Fruit fly (Drosophila melanogaster): ENCODE data around the gene MED6.
A peak's percentile ranks its signal among the peaks of the same experiment; 100 is the strongest.

MED6 gene

DNA sequence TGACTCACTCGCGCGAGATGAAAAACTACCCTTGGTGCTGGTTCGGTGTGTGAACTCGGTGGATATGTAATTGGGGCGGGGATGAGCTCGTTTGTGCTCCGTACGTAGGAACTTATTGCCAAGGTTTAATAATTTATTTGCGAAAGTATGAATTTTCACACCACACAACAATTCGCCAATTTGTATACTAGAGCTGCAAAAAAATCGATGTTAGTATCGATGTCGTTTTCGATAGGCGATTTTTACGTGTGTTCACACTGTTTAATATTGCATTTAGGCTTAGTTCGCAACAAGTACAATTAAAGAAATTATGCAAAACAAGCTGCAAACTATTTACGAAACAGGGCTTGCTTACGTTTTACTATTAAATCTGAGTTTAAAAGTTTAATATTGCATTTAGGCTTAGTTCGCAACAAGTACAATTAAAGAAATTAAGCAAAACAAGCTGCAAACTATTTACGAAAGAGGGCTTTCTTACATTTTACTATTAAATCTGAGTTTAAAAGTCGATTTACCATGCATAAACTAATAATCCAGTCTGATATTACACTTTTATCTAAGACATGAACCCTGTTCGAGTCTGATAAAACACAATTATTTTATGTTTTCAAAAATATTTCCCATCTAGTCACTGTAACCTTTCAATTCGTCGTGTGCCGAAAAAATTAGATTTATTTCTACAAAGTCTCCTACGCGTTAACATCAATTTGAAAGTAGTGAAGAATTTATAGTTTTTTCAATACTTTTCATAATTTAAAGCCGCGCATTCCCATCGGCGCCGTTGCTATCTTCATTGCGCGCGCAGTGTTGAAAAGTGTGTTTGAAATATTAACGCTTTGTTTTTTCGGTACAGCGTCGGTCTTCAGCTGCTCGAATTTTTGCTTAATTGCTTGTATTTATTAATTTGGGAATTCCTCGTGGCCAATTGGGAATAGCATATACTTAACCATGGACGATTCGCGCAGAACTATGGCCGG is 5.5 kb downstream of the MED6 start, which contains the start of the genes Snap24 and CG8478 (continued):
- peak; percentile 86 for TF ChIP-seq BEAF-32 (GFP tag; optimal IDR thresholded peaks at IDR 0.05)
- TF ChIP-seq corto (GFP tag; optimal IDR thresholded peaks at IDR 0.05) = no peak
- TF ChIP-seq Awh (GFP tag; IDR thresholded peaks at IDR 0.05) = no peak
- peak; percentile 43; the same call in 1 of the 3 replicates for TF ChIP-seq CG17361 (GFP tag; IDR thresholded peaks at IDR 0.05)
- TF ChIP-seq CG9797 (GFP tag; optimal IDR thresholded peaks at IDR 0.05) = peak; percentile 2
- TF ChIP-seq CG1603 (tag; optimal IDR thresholded peaks at IDR 0.05) = peak; percentile 17
- no peak for TF ChIP-seq Dek (tag; optimal IDR thresholded peaks at IDR 0.05)
- TF ChIP-seq pb (GFP tag; optimal IDR thresholded peaks at IDR 0.05) = no peak
- TF ChIP-seq CG6254 (GFP tag; optimal IDR thresholded peaks at IDR 0.05) = no peak
- TF ChIP-seq Dll (GFP tag; IDR thresholded peaks at IDR 0.05; ENCODE audit: partially characterized antibody) = peak; percentile 78; the same call in 3 of the 4 replicates
- peak; percentile 5 for TF ChIP-seq Fer1 (GFP tag; optimal IDR thresholded peaks at IDR 0.05)
- peak; percentile 46; the same call in 1 of the 3 replicates for TF ChIP-seq CG34422 (GFP tag; IDR thresholded peaks at IDR 0.05)
- peak; percentile 14 for TF ChIP-seq CG8924 (tag; optimal IDR thresholded peaks at IDR 0.05)
- TF ChIP-seq CG13287 (GFP tag; IDR thresholded peaks at IDR 0.05; ENCODE audit: partially characterized antibody) = peak; percentile 82
- no peak for TF ChIP-seq bowl (GFP tag; IDR thresholded peaks at IDR 0.05)
- peak; percentile 2 for TF ChIP-seq mam (GFP tag; optimal IDR thresholded peaks at IDR 0.05)
- no peak for TF ChIP-seq CG8478 (optimal IDR thresholded peaks at IDR 0.05)
- TF ChIP-seq HLH54F (GFP tag; optimal IDR thresholded peaks at IDR 0.05) = no peak
- no peak for TF ChIP-seq CG15011 (GFP tag; optimal IDR thresholded peaks at IDR 0.05)
- TF ChIP-seq prd (optimal IDR thresholded peaks at IDR 0.05) = no peak
- TF ChIP-seq prd (GFP tag; IDR thresholded peaks at IDR 0.05) = no peak
- no peak for TF ChIP-seq CG4282 (GFP tag; optimal IDR thresholded peaks at IDR 0.05)
- TF ChIP-seq twi (tag; optimal IDR thresholded peaks at IDR 0.05) = no peak
- no peak for TF ChIP-seq CG8388 (GFP tag; optimal IDR thresholded peaks at IDR 0.05)
- TF ChIP-seq Hr51 (GFP tag; optimal IDR thresholded peaks at IDR 0.05) = no peak
- peak; percentile 42 for TF ChIP-seq CG12391 (tag; optimal IDR thresholded peaks at IDR 0.05)
- TF ChIP-seq ato (GFP tag; IDR thresholded peaks at IDR 0.05; ENCODE audit: partially characterized antibody) = peak; percentile 80
- no peak for TF ChIP-seq CG33213 (GFP tag; optimal IDR thresholded peaks at IDR 0.05)
- no peak for TF ChIP-seq CG18262 (tag; optimal IDR thresholded peaks at IDR 0.05)
- no peak for TF ChIP-seq exex (tag; optimal IDR thresholded peaks at IDR 0.05)
- TF ChIP-seq H15 (GFP tag; IDR thresholded peaks at IDR 0.05) = no peak
- peak; percentile 20 for TF ChIP-seq Nf-YC (tag; optimal IDR thresholded peaks at IDR 0.05)
- TF ChIP-seq CG7963 (GFP tag; IDR thresholded peaks at IDR 0.05; ENCODE audit: partially characterized antibody) = peak; percentile 57; the same call in 2 of the 3 replicates
- TF ChIP-seq ems (GFP tag; optimal IDR thresholded peaks at IDR 0.05) = no peak
- no peak; the same call in 1 of the 2 replicates for TF ChIP-seq vvl (GFP tag; IDR thresholded peaks at IDR 0.05)
- TF ChIP-seq eve (GFP tag; optimal IDR thresholded peaks at IDR 0.05) = no peak
- TF ChIP-seq vnd (GFP tag; IDR thresholded peaks at IDR 0.05; ENCODE audit: partially characterized antibody) = peak; percentile 73; the same call in 2 of the 3 replicates
- TF ChIP-seq Med (GFP tag) = peak; percentile 70
- TF ChIP-seq CG14860 (GFP tag; IDR thresholded peaks at IDR 0.05; ENCODE audit: partially characterized antibody) = peak; percentile 64; the same call in 2 of the 3 replicates
- TF ChIP-seq CG11695 (GFP tag; IDR thresholded peaks at IDR 0.05) = no peak
- TF ChIP-seq CG18599 (GFP tag; optimal IDR thresholded peaks at IDR 0.05) = no peak
- TF ChIP-seq CoRest (tag; optimal IDR thresholded peaks at IDR 0.05) = peak; percentile 15
- TF ChIP-seq CG30403 (GFP tag; optimal IDR thresholded peaks at IDR 0.05) = peak; percentile 30
- TF ChIP-seq HHEX (GFP tag; optimal IDR thresholded peaks at IDR 0.05) = no peak
- TF ChIP-seq bab2 (GFP tag; optimal IDR thresholded peaks at IDR 0.05) = no peak
- TF ChIP-seq CG13296 (GFP tag; optimal IDR thresholded peaks at IDR 0.05) = no peak
- TF ChIP-seq gem (tag; optimal IDR thresholded peaks at IDR 0.05) = no peak
- no peak for TF ChIP-seq HLH3B (GFP tag; IDR thresholded peaks at IDR 0.05)
